Worm (Caenorhabditis elegans): ENCODE data around the gene aat-1.

DNA sequence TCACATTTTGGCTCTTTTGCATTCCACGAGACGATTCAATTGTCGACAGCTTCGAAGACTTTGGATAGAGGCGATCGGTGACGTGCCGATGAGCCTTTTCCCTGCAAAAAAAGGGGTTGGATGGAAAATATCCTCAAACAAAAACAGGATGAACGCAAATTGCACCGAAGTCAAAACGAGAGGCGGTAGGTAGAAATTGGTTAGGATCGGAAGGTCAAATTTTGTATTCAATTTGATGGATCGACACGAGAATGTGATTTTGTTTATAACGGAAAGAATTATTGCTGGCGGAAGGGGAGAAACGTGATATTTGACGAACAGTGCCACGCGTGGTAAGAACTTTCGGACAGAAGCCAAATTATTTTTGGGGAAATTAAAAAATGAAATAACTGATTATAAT, 33.4 kb upstream of the aat-1 start, which contains the start of gene mca-1:
- no peak for TF ChIP-seq nhr-237 (tag; optimal IDR thresholded peaks at IDR 0.05)
- TF ChIP-seq ama-1 (optimal IDR thresholded peaks at IDR 0.05): no peak
- no peak for TF ChIP-seq D1046.2 (GFP tag; IDR thresholded peaks at IDR 0.05)
- TF ChIP-seq mep-1 (tag; optimal IDR thresholded peaks at IDR 0.05): no peak
- no peak for TF ChIP-seq unc-62 (GFP tag; optimal IDR thresholded peaks at IDR 0.05 in 1 of 2)
- no peak for TF ChIP-seq unc-62 (tag; optimal IDR thresholded peaks at IDR 0.05)
- no peak for TF ChIP-seq daf-19 (GFP tag; conservative IDR thresholded peaks at IDR 0.05)
- no peak for TF ChIP-seq nhr-11 (tag; optimal IDR thresholded peaks at IDR 0.05)
- no peak for TF ChIP-seq lin-13 (GFP tag; optimal IDR thresholded peaks at IDR 0.05)
- TF ChIP-seq lin-15B (tag; optimal IDR thresholded peaks at IDR 0.05): no peak
- no peak for TF ChIP-seq pha-4 (GFP tag; IDR thresholded peaks at IDR 0.05)
- TF ChIP-seq pha-4 (tag; optimal IDR thresholded peaks at IDR 0.05): no peak
- no peak for TF ChIP-seq mdl-1 (tag; optimal IDR thresholded peaks at IDR 0.05)
- TF ChIP-seq hlh-30 (tag; optimal IDR thresholded peaks at IDR 0.05; ENCODE audit: insufficient read depth): no peak
